Fruit fly (Drosophila melanogaster) whole organism, embryonic: ENCODE results near the gene Rab14.

ENCODE experiments used
- Adf1 ChIP-seq: fragments of 200-800 bp; sonication (Bioruptor generic); IDR thresholded peaks from 2 replicates; pipeline ENCODE4 v1.3.6; 2022; ENCODE audit warnings: missing biosample characterization, missing genetic modification characterization
- CG10147 ChIP-seq: fragments of 200-800 bp; sonication (Bioruptor generic); optimal IDR thresholded peaks from 2 replicates; lab custom pipeline; 2019; ENCODE audit warnings: missing biosample characterization, mild to moderate bottlenecking, missing genetic modification characterization, moderate library complexity
- CG10654 ChIP-seq: fragments of 200-800 bp; sonication (Bioruptor generic); optimal IDR thresholded peaks from 2 replicates; lab custom pipeline; 2016; ENCODE audit warnings: missing biosample characterization, missing genetic modification characterization
- CG10959 ChIP-seq: fragments of 200-800 bp; sonication (Bioruptor generic); IDR thresholded peaks from 2 replicates; pipeline ENCODE4 v1.3.6; 2022; ENCODE audit warnings: missing biosample characterization, missing genetic modification characterization
- CG11398 ChIP-seq: fragments of 200-800 bp; sonication (Bioruptor generic); optimal IDR thresholded peaks from 2 replicates; lab custom pipeline; 2016; ENCODE audit warnings: missing biosample characterization, missing genetic modification characterization
- CG13287 ChIP-seq: fragments of 200-800 bp; sonication (Bioruptor generic); IDR thresholded peaks from 2 replicates; pipeline ENCODE4 v1.3.6; 2022; ENCODE audit warnings: missing biosample characterization, missing genetic modification characterization; ENCODE audit not compliant: partially characterized antibody
- CG13894 ChIP-seq: fragments of 200-800 bp; sonication (Bioruptor generic); optimal IDR thresholded peaks from 3 replicates; lab custom pipeline; 2018; ENCODE audit warnings: missing biosample characterization, mild to moderate bottlenecking, missing genetic modification characterization, moderate library complexity
- CG14710 ChIP-seq: fragments of 200-800 bp; sonication (Bioruptor generic); optimal IDR thresholded peaks from 3 replicates; lab custom pipeline; 2019; ENCODE audit warnings: missing biosample characterization, mild to moderate bottlenecking, missing genetic modification characterization, moderate library complexity
- CG15073 ChIP-seq: fragments of 200-800 bp; sonication (Bioruptor generic); optimal IDR thresholded peaks from 2 replicates; lab custom pipeline; 2016; ENCODE audit warnings: missing biosample characterization, missing genetic modification characterization
- CG1602 ChIP-seq: fragments of 200-800 bp; sonication (Bioruptor generic); optimal IDR thresholded peaks from 3 replicates; lab custom pipeline; 2016; ENCODE audit warnings: missing biosample characterization, missing genetic modification characterization
- CG1647 ChIP-seq: fragments of 200-800 bp; sonication (Bioruptor generic); optimal IDR thresholded peaks from 3 replicates; lab custom pipeline; 2016; ENCODE audit warnings: missing biosample characterization, missing genetic modification characterization
- CG17568 ChIP-seq: fragments of 200-800 bp; sonication (Bioruptor generic); optimal IDR thresholded peaks from 2 replicates; lab custom pipeline; 2018; ENCODE audit warnings: missing biosample characterization, mild to moderate bottlenecking, missing genetic modification characterization, moderate library complexity
- CG18262 ChIP-seq: fragments of 200-800 bp; optimal IDR thresholded peaks from 3 replicates; lab custom pipeline; 2019; ENCODE audit warnings: missing biosample characterization, mild to moderate bottlenecking, missing genetic modification characterization, moderate library complexity
- CG18599 ChIP-seq: fragments of 200-800 bp; sonication (Bioruptor generic); optimal IDR thresholded peaks from 3 replicates; lab custom pipeline; 2017; ENCODE audit warnings: missing biosample characterization, missing genetic modification characterization, mild to moderate bottlenecking, moderate library complexity, missing genetic modification reagents
- CG2116 ChIP-seq: fragments of 200-800 bp; sonication (Bioruptor generic); optimal IDR thresholded peaks from 3 replicates; lab custom pipeline; 2018; ENCODE audit warnings: missing biosample characterization, mild to moderate bottlenecking, missing genetic modification characterization
- CG2129 ChIP-seq: fragments of 200-800 bp; sonication (Bioruptor generic); IDR thresholded peaks from 2 replicates; pipeline ENCODE4 v1.3.6; 2022; ENCODE audit warnings: missing biosample characterization, missing genetic modification characterization; ENCODE audit not compliant: partially characterized antibody
- CG2199 ChIP-seq: fragments of 200-800 bp; sonication (Bioruptor generic); IDR thresholded peaks from 3 replicates; pipeline ENCODE4 v1.3.6; 2022; ENCODE audit warnings: missing biosample characterization, missing genetic modification characterization
- CG2712 ChIP-seq: fragments of 200-800 bp; optimal IDR thresholded peaks from 3 replicates; lab custom pipeline; 2019; ENCODE audit warnings: missing biosample characterization, mild to moderate bottlenecking, missing genetic modification characterization, moderate library complexity
- CG31441 ChIP-seq: fragments of 200-800 bp; sonication (Bioruptor generic); IDR thresholded peaks from 2 replicates; pipeline ENCODE4 v1.3.6; 2022; ENCODE audit warnings: missing biosample characterization, missing genetic modification characterization
- CG34224 ChIP-seq: fragments of 200-800 bp; sonication (Bioruptor generic); IDR thresholded peaks from 3 replicates; pipeline ENCODE4 v1.3.6; 2022; ENCODE audit warnings: missing biosample characterization, missing genetic modification characterization; ENCODE audit not compliant: partially characterized antibody
- CG3995 ChIP-seq: fragments of 200-800 bp; sonication (Bioruptor generic); optimal IDR thresholded peaks from 3 replicates; lab custom pipeline; 2016; ENCODE audit warnings: missing biosample characterization, missing genetic modification characterization
- CG4854 ChIP-seq: fragments of 200-800 bp; sonication (Bioruptor generic); optimal IDR thresholded peaks from 2 replicates; lab custom pipeline; 2016; ENCODE audit warnings: missing biosample characterization, missing genetic modification characterization, inconsistent platforms
- CG6791 ChIP-seq: fragments of 200-800 bp; sonication (Bioruptor generic); IDR thresholded peaks from 3 replicates; pipeline ENCODE4 v1.3.6; 2022; ENCODE audit warnings: missing biosample characterization, missing genetic modification characterization; ENCODE audit not compliant: partially characterized antibody
- CG8290 ChIP-seq, 3 experiments: fragments of 200-800 bp; sonication (Bioruptor generic); optimal IDR thresholded peaks; 2 replicates each; lab custom pipeline; 2016 to 2019; ENCODE audit warnings: missing biosample characterization in 3 of 3, missing genetic modification characterization in 3 of 3, mild to moderate bottlenecking in 2 of 3, moderate library complexity in 1 of 3
- CG8944 ChIP-seq: fragments of 200-800 bp; sonication (Bioruptor generic); optimal IDR thresholded peaks from 3 replicates; lab custom pipeline; 2016; ENCODE audit warnings: missing biosample characterization, missing genetic modification characterization
- CG9876 ChIP-seq: fragments of 200-800 bp; sonication (Bioruptor generic); optimal IDR thresholded peaks from 2 replicates; lab custom pipeline; 2016; ENCODE audit warnings: missing biosample characterization, missing genetic modification characterization
- D19A ChIP-seq: fragments of 200-800 bp; optimal IDR thresholded peaks from 3 replicates; lab custom pipeline; 2019; ENCODE audit warnings: missing biosample characterization, mild to moderate bottlenecking, missing genetic modification characterization, moderate library complexity
- Eip74EF ChIP-seq, 2 experiments: fragments of 200-800 bp in 1 of 2; fragments of >200 bp in 1 of 2; sonication (Bioruptor generic) in 1 of 2; optimal IDR thresholded peaks; 2 replicates each; lab custom pipeline; 2017 to 2019; ENCODE audit warnings: missing biosample characterization in 2 of 2, missing genetic modification characterization in 2 of 2, mild to moderate bottlenecking in 1 of 2, moderate library complexity in 1 of 2
- Elba2 ChIP-seq: fragments of 200-800 bp; sonication (Bioruptor generic); optimal IDR thresholded peaks from 3 replicates; lab custom pipeline; 2016; ENCODE audit warnings: missing biosample characterization, missing genetic modification characterization
- Fer1 ChIP-seq: fragments of 200-800 bp; sonication (Bioruptor generic); optimal IDR thresholded peaks from 2 replicates; lab custom pipeline; 2017; ENCODE audit warnings: missing biosample characterization, mild to moderate bottlenecking, missing genetic modification characterization
- Hand ChIP-seq: fragments of 200-800 bp; sonication (Bioruptor generic); optimal IDR thresholded peaks from 2 replicates; lab custom pipeline; 2017; ENCODE audit warnings: mild to moderate bottlenecking, missing biosample characterization, missing genetic modification reagents, missing genetic modification characterization
- Kr ChIP-seq: fragments of 200-800 bp; sonication (Bioruptor generic); optimal IDR thresholded peaks from 2 replicates; lab custom pipeline; 2017; ENCODE audit warnings: missing biosample characterization, mild to moderate bottlenecking, missing genetic modification characterization
- Lpt ChIP-seq: fragments of >200 bp; optimal IDR thresholded peaks from 2 replicates; lab custom pipeline; 2018; ENCODE audit warnings: missing biosample characterization, missing genetic modification characterization
- Meics ChIP-seq: fragments of 200-800 bp; sonication (Bioruptor generic); optimal IDR thresholded peaks from 2 replicates; lab custom pipeline; 2017; ENCODE audit warnings: missing biosample characterization, mild to moderate bottlenecking, missing genetic modification characterization
- Myb ChIP-seq: fragments of 200-800 bp; sonication (Bioruptor generic); optimal IDR thresholded peaks from 2 replicates; lab custom pipeline; 2016; ENCODE audit warnings: missing biosample characterization, missing genetic modification characterization
- Oaz ChIP-seq: fragments of 200-800 bp; sonication (Bioruptor generic); IDR thresholded peaks from 2 replicates; pipeline ENCODE4 v1.3.6; 2022; ENCODE audit warnings: missing biosample characterization, missing genetic modification characterization
- Sry-δ ChIP-seq: fragments of 200-800 bp; sonication (Bioruptor generic); optimal IDR thresholded peaks from 2 replicates; lab custom pipeline; 2016; ENCODE audit warnings: missing biosample characterization, missing genetic modification characterization
- Xrp1 ChIP-seq: fragments of 200-800 bp; sonication (Bioruptor generic); IDR thresholded peaks from 2 replicates; pipeline ENCODE4 v1.3.6; 2022; ENCODE audit warnings: missing biosample characterization, missing genetic modification characterization
- ab ChIP-seq: fragments of 200-800 bp; sonication (Bioruptor generic); optimal IDR thresholded peaks from 2 replicates; lab custom pipeline; 2016; ENCODE audit warnings: missing biosample characterization, missing genetic modification characterization
- cg ChIP-seq: fragments of 200-800 bp; sonication (Bioruptor generic); optimal IDR thresholded peaks from 3 replicates; lab custom pipeline; 2019; ENCODE audit warnings: missing biosample characterization, mild to moderate bottlenecking, missing genetic modification characterization, moderate library complexity
- knrl ChIP-seq: fragments of 200-800 bp; sonication (Bioruptor generic); IDR thresholded peaks from 3 replicates; pipeline ENCODE4 v1.3.6; 2022; ENCODE audit warnings: missing biosample characterization, missing genetic modification characterization; ENCODE audit not compliant: partially characterized antibody
- p53 ChIP-seq: fragments of 200-800 bp; sonication (Bioruptor generic); optimal IDR thresholded peaks from 2 replicates; lab custom pipeline; 2016; ENCODE audit warnings: missing biosample characterization, missing genetic modification characterization
- pum ChIP-seq: fragments of 200-800 bp; sonication (Bioruptor generic); optimal IDR thresholded peaks from 2 replicates; lab custom pipeline; 2016; ENCODE audit warnings: missing biosample characterization, missing genetic modification characterization
- shn ChIP-seq: fragments of 200-800 bp; sonication (Bioruptor generic); optimal IDR thresholded peaks from 3 replicates; lab custom pipeline; 2016; ENCODE audit warnings: missing biosample characterization, missing genetic modification characterization
- unc-4 ChIP-seq: fragments of 200-800 bp; sonication (Bioruptor generic); IDR thresholded peaks from 2 replicates; pipeline ENCODE4 v1.3.6; 2022; ENCODE audit warnings: missing biosample characterization, missing genetic modification characterization; ENCODE audit not compliant: partially characterized antibody
- unpg ChIP-seq: fragments of 200-800 bp; sonication (Bioruptor generic); optimal IDR thresholded peaks from 3 replicates; lab custom pipeline; 2018; ENCODE audit warnings: missing biosample characterization, mild to moderate bottlenecking, missing genetic modification characterization, moderate library complexity
- zen2 ChIP-seq: fragments of 200-800 bp; sonication (Bioruptor generic); IDR thresholded peaks from 3 replicates; pipeline ENCODE4 v1.3.6; 2022; ENCODE audit warnings: missing biosample characterization, missing genetic modification characterization; ENCODE audit not compliant: partially characterized antibody

Gene Rab14

DNA sequence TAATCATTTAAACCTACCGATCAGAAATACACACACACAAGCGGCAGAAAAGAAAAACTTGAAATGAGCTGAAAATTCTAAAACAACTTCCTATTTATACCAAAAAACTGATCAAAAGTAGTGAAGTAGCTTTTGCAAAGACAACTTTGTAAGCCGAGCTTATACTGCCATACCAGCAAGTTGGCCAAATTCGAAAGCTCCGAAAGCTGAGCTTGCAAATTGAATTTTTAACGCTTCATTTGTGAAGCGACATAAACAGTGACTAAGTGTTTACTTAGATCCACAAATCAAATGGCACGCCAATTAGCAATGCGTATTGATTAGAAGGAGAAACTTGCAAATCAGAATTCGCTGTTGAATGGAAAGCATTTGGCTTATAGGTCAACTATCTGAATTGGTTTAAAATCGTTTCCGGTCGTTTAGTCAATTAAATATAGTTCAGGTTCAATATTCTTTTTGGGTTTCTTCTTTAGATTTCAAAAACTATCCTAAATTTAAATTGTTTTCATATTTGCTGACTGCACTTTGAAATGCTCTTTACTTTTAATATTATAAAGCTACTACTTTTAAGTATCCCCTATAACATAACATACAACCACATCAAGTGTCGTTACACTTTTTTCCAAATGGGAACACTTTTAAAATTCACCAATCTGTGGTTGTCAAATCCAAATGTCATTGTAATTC is 3.4 kb upstream of the Rab14 start, which contains the start of gene CG43052:
TSS of gene CG43052 (plus strand) at position 637 of the 687 bp plus-strand sequence.
- TF ChIP-seq Myb (GFP tag; lab: Kevin White, UChicago): peak; percentile 53
- no peak for TF ChIP-seq CG4854 (GFP tag; lab: Kevin White, UChicago)
- TF ChIP-seq CG13287 (GFP tag; lab: Robert Waterston, UW): 0 out of 2 replicates have a peak, but pooled peaks have one; percentile 12
- TF ChIP-seq CG3995 (GFP tag; lab: Kevin White, UChicago): peak; percentile 89

DNA sequence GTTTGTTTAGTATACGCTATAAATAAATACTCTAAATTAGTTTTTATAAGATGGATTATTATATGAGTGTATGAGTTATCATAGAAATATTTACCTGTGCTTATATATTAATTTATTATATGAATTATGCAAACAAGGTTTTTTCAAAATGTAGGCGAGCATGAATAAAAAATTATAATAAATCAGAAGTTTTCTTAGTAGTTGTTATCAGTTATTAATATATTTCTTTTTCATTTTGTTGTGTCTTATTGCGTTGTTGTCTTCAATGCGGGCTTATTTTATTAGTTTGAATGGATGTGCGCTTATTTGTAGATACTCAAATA is 868 bp downstream of the Rab14 start:
- TF ChIP-seq Eip74EF (GFP tag; optimal IDR thresholded peaks at IDR 0.05; lab: Kevin White, UChicago) (no peak), ab (no peak), Elba2 (no peak), Meics (GFP tag; lab: Kevin White, UChicago) (peak; percentile 22), cg (no peak), zen2 (GFP tag; lab: Robert Waterston, UW) (no peak), unc-4 (GFP tag; lab: Robert Waterston, UW) (no peak), CG2199 (GFP tag; lab: Robert Waterston, UW) (no peak), CG10959 (GFP tag; lab: Robert Waterston, UW) (no peak), CG13894 (tag; lab: Kevin White, UChicago) (no peak), Hand (GFP tag; lab: Kevin White, UChicago) (no peak), CG2116 (GFP tag; lab: Kevin White, UChicago) (no peak), CG1647 (GFP tag; lab: Kevin White, UChicago) (no peak), D19A (peak; percentile 62), CG31441 (GFP tag; lab: Robert Waterston, UW) (0 out of 2 replicates have a peak, but pooled peaks have one; percentile 6), Xrp1 (GFP tag; lab: Robert Waterston, UW) (no peak), CG10147 (GFP tag; lab: Kevin White, UChicago) (no peak), pum (GFP tag; lab: Kevin White, UChicago) (no peak), CG2129 (GFP tag; lab: Robert Waterston, UW) (no peak), CG1602 (no peak), CG17568 (GFP tag; lab: Kevin White, UChicago) (no peak), CG8944 (GFP tag; lab: Kevin White, UChicago) (no peak), CG34224 (GFP tag; lab: Robert Waterston, UW) (no peak), CG6791 (no peak), Lpt (GFP tag; lab: Kevin White, UChicago) (no peak), CG9876 (GFP tag; lab: Kevin White, UChicago) (no peak), CG10654 (GFP tag; lab: Kevin White, UChicago) (no peak), Oaz (no peak), CG2712 (peak; percentile 2), Kr (GFP tag; lab: Kevin White, UChicago) (no peak), CG18262 (tag; lab: Kevin White, UChicago) (peak; percentile 18), p53 (no peak), CG18599 (GFP tag; lab: Kevin White, UChicago) (peak; percentile 7), CG11398 (GFP tag; lab: Kevin White, UChicago) (no peak), CG8290 (GFP tag; optimal IDR thresholded peaks at IDR 0.05; lab: Kevin White, UChicago) (no peak), CG8290 (tag; optimal IDR thresholded peaks at IDR 0.05; lab: Kevin White, UChicago) (no peak), shn (GFP tag; lab: Kevin White, UChicago) (no peak), CG15073 (no peak), Sry-δ (GFP tag; lab: Kevin White, UChicago) (no peak), unpg (GFP tag; lab: Kevin White, UChicago) (no peak), Fer1 (GFP tag; lab: Kevin White, UChicago) (no peak), CG14710 (tag; lab: Kevin White, UChicago) (no peak), knrl (GFP tag; lab: Robert Waterston, UW) (no peak), Adf1 (GFP tag; lab: Robert Waterston, UW) (no peak)
